Fruit fly (Drosophila melanogaster) Kc167 (cell line): ENCODE data around the gene N.

ENCODE experiments used
- h ChIP-seq: fragments of >200 bp; optimal IDR thresholded peaks from 3 replicates; lab custom pipeline; 2018; ENCODE audit warnings: missing external identifiers
- insv ChIP-seq: fragments of >200 bp; optimal IDR thresholded peaks from 3 replicates; lab custom pipeline; 2018; ENCODE audit warnings: missing external identifiers
- psq ChIP-seq: fragments of >200 bp; optimal IDR thresholded peaks from 2 replicates; lab custom pipeline; 2017; ENCODE audit warnings: missing external identifiers
- ttk ChIP-seq: sonication (Bioruptor generic); optimal IDR thresholded peaks from 2 replicates; lab custom pipeline; 2017; ENCODE audit warnings: missing external identifiers

DNA sequence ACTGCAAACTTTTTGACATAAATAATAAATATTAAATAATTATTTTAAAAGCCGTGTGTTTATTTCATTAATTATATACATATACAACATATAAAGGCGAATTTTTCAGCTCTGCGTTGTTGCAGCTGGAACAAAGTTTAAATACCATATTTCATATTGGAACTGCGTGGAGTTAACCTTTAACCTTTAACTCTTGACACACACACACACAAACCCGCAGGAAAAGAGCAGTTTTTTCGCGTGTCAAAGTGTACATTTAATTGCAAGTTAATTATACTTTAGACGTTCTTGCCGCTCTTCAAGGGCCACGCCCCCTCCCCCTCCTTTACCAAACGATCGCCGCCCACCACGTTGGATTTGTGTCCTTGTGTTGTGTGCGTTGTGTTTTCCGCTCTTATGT, 37.5 kb downstream of the N start:
- TF ChIP-seq psq (lab: Kevin White, UChicago) = no peak
- TF ChIP-seq h = no peak
- no peak for TF ChIP-seq insv (lab: Kevin White, UChicago)
- no peak for TF ChIP-seq ttk
